Fruit fly (Drosophila melanogaster) S2 (cell line): ENCODE measurements around the gene Tango10.

Experiments used
- CG8478 ChIP-seq: fragments of >200 bp; optimal IDR thresholded peaks from 2 replicates; lab custom pipeline; 2018
- CTCF ChIP-seq, 2 experiments: fragments of >200 bp; optimal IDR thresholded peaks; 2 replicates each; lab custom pipeline; 2018

DNA sequence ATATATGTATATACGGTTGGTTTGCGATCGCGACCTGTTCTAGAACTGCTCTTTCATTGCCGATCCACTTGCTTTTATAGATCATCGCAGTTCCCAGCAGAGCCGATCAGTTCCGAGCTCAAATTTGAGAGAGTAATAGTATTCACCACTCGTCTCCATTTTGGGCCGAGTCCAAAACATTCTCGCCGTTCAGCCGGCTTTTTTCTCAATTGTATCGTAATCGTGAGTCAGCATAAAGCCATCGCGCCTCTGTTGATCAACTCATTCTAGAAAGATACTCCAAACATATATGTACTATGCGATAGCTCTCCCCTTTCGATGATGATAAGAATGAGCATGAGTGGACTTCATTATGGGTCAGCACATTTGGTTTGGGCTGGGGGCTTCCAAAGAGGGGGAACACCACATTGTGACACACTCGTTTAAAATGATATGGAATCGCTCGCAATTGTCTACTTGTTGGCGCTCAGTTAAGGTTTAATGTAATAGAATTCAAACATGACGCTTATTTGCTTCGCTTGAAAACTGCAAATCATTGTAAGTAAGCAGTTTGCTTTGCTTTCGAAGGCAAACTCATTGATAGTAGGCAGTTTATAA lies 44.6 kb downstream of the Tango10 start, which contains the start of gene CG9360:
- TF ChIP-seq CTCF (optimal IDR thresholded peaks at IDR 0.05; lab: Kevin White, UChicago) (no peak), CG8478 (lab: Kevin White, UChicago) (no peak)
